Worm (Caenorhabditis elegans) whole organism, late embryonic: ENCODE measurements around the gene kvs-1.

Experiments used
- ceh-34 ChIP-seq: sonication (generic microtip); optimal IDR thresholded peaks from 2 replicates; lab custom pipeline; 2016; ENCODE audit warnings: mild to moderate bottlenecking, missing genetic modification characterization, missing compliant biosample characterization
- ceh-9 ChIP-seq: sonication (generic microtip); optimal IDR thresholded peaks from 2 replicates; lab custom pipeline; 2016; ENCODE audit warnings: mild to moderate bottlenecking, missing genetic modification characterization, inconsistent platforms, missing compliant biosample characterization
- nhr-11 ChIP-seq: fragments of 150-350 bp; optimal IDR thresholded peaks from 2 replicates; lab custom pipeline; 2014; ENCODE audit warnings: missing biosample characterization, missing genetic modification characterization
- tbx-7 ChIP-seq: sonication (generic microtip); optimal IDR thresholded peaks from 2 replicates; lab custom pipeline; 2016; ENCODE audit warnings: missing genotype, missing genetic modification characterization, missing compliant biosample characterization
- ttx-3 ChIP-seq: sonication (generic microtip); optimal IDR thresholded peaks from 2 replicates; lab custom pipeline; 2016; ENCODE audit warnings: missing genetic modification reagents, missing genetic modification characterization, missing compliant biosample characterization
- unc-3 ChIP-seq, 2 experiments: fragments of 200-800 bp in 1 of 2; sonication (Bioruptor generic) in 1 of 2; sonication (generic microtip) in 1 of 2; conservative IDR thresholded peaks in 1 of 2; optimal IDR thresholded peaks in 1 of 2; 2 replicates each; pipeline versions ENCODE4 v1.3.6 to Lab custom; 2016 to 2022; ENCODE audit warnings: missing compliant biosample characterization in 2 of 2, missing genetic modification characterization in 2 of 2, missing genetic modification reagents in 1 of 2

ce11 chrX:7689570-7689969 is 17.4 kb downstream of the kvs-1 start:
- TF ChIP-seq ceh-9 (tag; lab: Kevin White, UChicago) (no peak), ceh-34 (tag; lab: Kevin White, UChicago) (no peak), ttx-3 (tag; lab: Kevin White, UChicago) (no peak), nhr-11 (tag; lab: Kevin White, UChicago) (no peak), tbx-7 (no peak), unc-3 (GFP tag; conservative IDR thresholded peaks at IDR 0.05; lab: Robert Waterston, UW) (no peak), unc-3 (tag; optimal IDR thresholded peaks at IDR 0.05; lab: Kevin White, UChicago) (no peak)
